Fruit fly (Drosophila melanogaster): ENCODE results near the gene cal1.
A peak's percentile ranks its signal among the peaks of the same experiment; 100 is the strongest.

The cal1 gene

dm6 chr3R:17127912-17128311, 39.8 kb downstream of the cal1 start, which contains the start of gene CG31265:
Gene CG31265, plus strand, starts transcription at chr3R:17128212.
- TF ChIP-seq Sox102F (GFP tag; optimal IDR thresholded peaks at IDR 0.05) (no peak), CG34406 (GFP tag; optimal IDR thresholded peaks at IDR 0.05) (no peak), svp (GFP tag) (no peak), CG6808 (GFP tag; optimal IDR thresholded peaks at IDR 0.05) (no peak), CG6792 (GFP tag; optimal IDR thresholded peaks at IDR 0.05) (no peak), Ets96B (tag; optimal IDR thresholded peaks at IDR 0.05) (no peak), salr (GFP tag; optimal IDR thresholded peaks at IDR 0.05) (no peak), OdsH (GFP tag; optimal IDR thresholded peaks at IDR 0.05) (no peak), Eip93F (GFP tag; optimal IDR thresholded peaks at IDR 0.05) (no peak), Lpt (GFP tag; optimal IDR thresholded peaks at IDR 0.05) (no peak), Sox15 (GFP tag; optimal IDR thresholded peaks at IDR 0.05) (no peak), cyc (GFP tag; optimal IDR thresholded peaks at IDR 0.05) (no peak), CG10669 (GFP tag; optimal IDR thresholded peaks at IDR 0.05) (no peak), esn (GFP tag; optimal IDR thresholded peaks at IDR 0.05) (no peak), Eip78C (GFP tag) (no peak), CG11902 (GFP tag; optimal IDR thresholded peaks at IDR 0.05) (no peak), CG16779 (tag; optimal IDR thresholded peaks at IDR 0.05) (no peak), topi (GFP tag; optimal IDR thresholded peaks at IDR 0.05) (no peak), CG8119 (GFP tag; IDR thresholded peaks at IDR 0.05) (no peak), CG31627 (GFP tag; optimal IDR thresholded peaks at IDR 0.05) (no peak)

dm6 chr3R:17130326-17130725, 42.2 kb downstream of the cal1 start, which contains the start of gene CG17475:
Gene CG17475, minus strand, starts transcription at chr3R:17130426.
- no peak for TF ChIP-seq cyc (GFP tag; optimal IDR thresholded peaks at IDR 0.05)
- no peak for TF ChIP-seq net (GFP tag; optimal IDR thresholded peaks at IDR 0.05)
- no peak for TF ChIP-seq Sox15 (GFP tag; optimal IDR thresholded peaks at IDR 0.05)
- TF ChIP-seq CG8119 (GFP tag; IDR thresholded peaks at IDR 0.05), result no peak
- no peak for TF ChIP-seq vri (GFP tag; optimal IDR thresholded peaks at IDR 0.05)
- TF ChIP-seq svp (GFP tag), result no peak
- no peak for TF ChIP-seq dac (GFP tag; optimal IDR thresholded peaks at IDR 0.05)
- TF ChIP-seq Ets21C (GFP tag; optimal IDR thresholded peaks at IDR 0.05), result no peak
- TF ChIP-seq CG6163 (GFP tag; IDR thresholded peaks at IDR 0.05), result no peak
- no peak for TF ChIP-seq CG4318 (GFP tag; optimal IDR thresholded peaks at IDR 0.05)

dm6 chr3R:17132098-17132712, 44.1 kb downstream of the cal1 start, which contains the start of the genes CG4053 and CG31266:
Gene CG4053, minus strand, starts transcription at chr3R:17132198.
Gene CG31266, plus strand, starts transcription at chr3R:17132662.
- TF ChIP-seq CG6854 (GFP tag; optimal IDR thresholded peaks at IDR 0.05) (no peak), CG8319 (GFP tag; optimal IDR thresholded peaks at IDR 0.05) (no peak), fd59A (GFP tag; optimal IDR thresholded peaks at IDR 0.05) (no peak), CG11294 (GFP tag; IDR thresholded peaks at IDR 0.05) (no peak), Gug (GFP tag; IDR thresholded peaks at IDR 0.05) (no peak), pdm3 (GFP tag; optimal IDR thresholded peaks at IDR 0.05) (no peak)

dm6 chr3R:17133897-17134296, 45.8 kb downstream of the cal1 start, which contains the start of gene CG31267:
Gene CG31267, plus strand, starts transcription at chr3R:17134197.
- TF ChIP-seq CG11762 (GFP tag; optimal IDR thresholded peaks at IDR 0.05; ENCODE audit: insufficient read depth) (no peak), svp (GFP tag) (peak; percentile 14), net (GFP tag; optimal IDR thresholded peaks at IDR 0.05) (no peak)

DNA sequence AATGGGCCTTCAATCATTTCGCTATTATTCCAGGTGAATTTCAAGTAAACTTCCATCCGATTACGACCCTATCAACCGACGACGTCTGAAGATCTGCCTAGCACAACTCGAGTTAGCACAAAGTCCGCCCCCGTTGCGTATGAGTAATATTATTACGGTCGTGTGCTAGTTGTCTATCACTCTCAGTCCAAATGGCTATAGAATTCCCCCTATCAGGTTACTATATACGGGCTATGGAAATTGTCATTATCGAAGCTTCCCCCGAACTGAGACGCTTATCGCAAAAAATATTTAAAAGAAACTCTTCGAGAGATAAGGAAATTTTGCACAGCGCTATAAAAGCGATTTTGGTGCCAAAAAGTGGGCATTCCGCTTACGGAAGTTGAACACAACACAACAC, 47.7 kb downstream of the cal1 start, which contains the start of gene CG5246:
Gene CG5246 (plus strand): TSS at position 365 of the 400 bp plus-strand sequence.
- no peak for TF ChIP-seq CG1621 (tag; optimal IDR thresholded peaks at IDR 0.05)
- TF ChIP-seq svp (GFP tag), result peak; percentile 46
- no peak for TF ChIP-seq CG34406 (GFP tag; optimal IDR thresholded peaks at IDR 0.05)
- TF ChIP-seq vri (GFP tag; optimal IDR thresholded peaks at IDR 0.05), result peak; percentile 45

Data from whole organism, prepupa.